Worm (Caenorhabditis elegans): Measurements from ENCODE around the gene C49H3.4.

Gene C49H3.4

ce11 chrIV:7897953-7898352 lies 17.1 kb upstream of the C49H3.4 start:
- TF ChIP-seq tbp1 (GFP tag; optimal IDR thresholded peaks at IDR 0.05), result no peak
- TF ChIP-seq ekl-4 (GFP tag; IDR thresholded peaks at IDR 0.05), result no peak
- no peak for TF ChIP-seq ceh-40 (GFP tag; IDR thresholded peaks at IDR 0.05)
- no peak for TF ChIP-seq mel-28 (tag; optimal IDR thresholded peaks at IDR 0.05; ENCODE audit: borderline replicate concordance)
- no peak for TF ChIP-seq nfya-1 (tag; optimal IDR thresholded peaks at IDR 0.05; ENCODE audit: borderline replicate concordance, insufficient read depth)
- no peak for TF ChIP-seq pha-4 (tag; optimal IDR thresholded peaks at IDR 0.05)
- TF ChIP-seq ceh-27 (GFP tag; optimal IDR thresholded peaks at IDR 0.05), result no peak
- TF ChIP-seq sptf-2 (GFP tag; optimal IDR thresholded peaks at IDR 0.05), result no peak
- TF ChIP-seq mcd-1 (GFP tag; IDR thresholded peaks at IDR 0.05), result no peak
- TF ChIP-seq Y95B8A.8 (GFP tag; IDR thresholded peaks at IDR 0.05), result no peak
- no peak for TF ChIP-seq Y53G8AR.9 (GFP tag; conservative IDR thresholded peaks at IDR 0.05)
- TF ChIP-seq snpc-4 (GFP tag; optimal IDR thresholded peaks at IDR 0.05), result no peak
- no peak for TF ChIP-seq snpc-4 (tag; optimal IDR thresholded peaks at IDR 0.05)
- no peak for TF ChIP-seq C06A6.2 (GFP tag; conservative IDR thresholded peaks at IDR 0.05)
- TF ChIP-seq K12H6.12 (tag; optimal IDR thresholded peaks at IDR 0.05), result no peak
- no peak for TF ChIP-seq rcor-1 (GFP tag; IDR thresholded peaks at IDR 0.05)
- TF ChIP-seq ets-4 (GFP tag; optimal IDR thresholded peaks at IDR 0.05), result no peak
- no peak for TF ChIP-seq rec-8 (tag; optimal IDR thresholded peaks at IDR 0.05)
- no peak for TF ChIP-seq hrde-1 (tag; optimal IDR thresholded peaks at IDR 0.05; ENCODE audit: borderline replicate concordance)

ce11 chrIV:7898489-7898888 lies 16.6 kb upstream of the C49H3.4 start:
- TF ChIP-seq fkh-3 (tag; optimal IDR thresholded peaks at IDR 0.05) (no peak), attf-6 (GFP tag; IDR thresholded peaks at IDR 0.05) (no peak), nhr-80 (tag; optimal IDR thresholded peaks at IDR 0.05) (peak; percentile 70)

ce11 chrIV:7902221-7902904 lies 12.7 kb upstream of the C49H3.4 start, which contains the start of gene arp-11:
TSS of gene arp-11 (minus strand) at chrIV:7902271.
- TF ChIP-seq ets-4 (GFP tag; optimal IDR thresholded peaks at IDR 0.05), result no peak
- no peak for TF ChIP-seq akir-1 (GFP tag; optimal IDR thresholded peaks at IDR 0.05)
- no peak for TF ChIP-seq B0261.1 (tag; optimal IDR thresholded peaks at IDR 0.05)
- no peak for TF ChIP-seq ekl-4 (GFP tag; IDR thresholded peaks at IDR 0.05)
- TF ChIP-seq mxl-1 (tag; optimal IDR thresholded peaks at IDR 0.05), result no peak
- no peak for TF ChIP-seq D2030.7 (GFP tag; IDR thresholded peaks at IDR 0.05)
- no peak for TF ChIP-seq nhr-27 (tag; optimal IDR thresholded peaks at IDR 0.05)
- no peak for TF ChIP-seq repo-1 (tag; optimal IDR thresholded peaks at IDR 0.05)
- no peak for TF ChIP-seq unc-130 (GFP tag; optimal IDR thresholded peaks at IDR 0.05)
- TF ChIP-seq F57A8.1 (GFP tag; optimal IDR thresholded peaks at IDR 0.05), result no peak
- TF ChIP-seq K11D2.4 (GFP tag; IDR thresholded peaks at IDR 0.05), result no peak
- no peak for TF ChIP-seq K12H6.12 (tag; optimal IDR thresholded peaks at IDR 0.05)
- no peak for TF ChIP-seq snpc-1.1 (tag; optimal IDR thresholded peaks at IDR 0.05; ENCODE audit: insufficient read depth)
- no peak for TF ChIP-seq tbx-9 (tag; optimal IDR thresholded peaks at IDR 0.05; ENCODE audit: borderline replicate concordance)
- TF ChIP-seq sptf-2 (GFP tag; optimal IDR thresholded peaks at IDR 0.05), result no peak
- no peak for TF ChIP-seq fkh-3 (tag; optimal IDR thresholded peaks at IDR 0.05)
- TF ChIP-seq attf-3 (GFP tag; conservative IDR thresholded peaks at IDR 0.05), result no peak
- no peak for TF ChIP-seq cebp-1 (GFP tag; IDR thresholded peaks at IDR 0.05)
- peak; percentile 60 for TF ChIP-seq cebp-1 (tag; optimal IDR thresholded peaks at IDR 0.05)
- TF ChIP-seq nhr-179 (tag; optimal IDR thresholded peaks at IDR 0.05), result no peak
- TF ChIP-seq nhr-120 (GFP tag; IDR thresholded peaks at IDR 0.05), result no peak
- no peak for TF ChIP-seq rpc-1 (optimal IDR thresholded peaks at IDR 0.05)
- no peak for TF ChIP-seq rpc-1 (tag; optimal IDR thresholded peaks at IDR 0.05)
- no peak for TF ChIP-seq snpc-4 (GFP tag; optimal IDR thresholded peaks at IDR 0.05)
- TF ChIP-seq snpc-4 (tag; optimal IDR thresholded peaks at IDR 0.05), result peak in 3 of 4 experiments; percentile 50 to 59 (median 51)
- TF ChIP-seq Y53G8AR.9 (GFP tag; conservative IDR thresholded peaks at IDR 0.05), result no peak
- TF ChIP-seq aptf-2 (GFP tag; conservative IDR thresholded peaks at IDR 0.05), result no peak
- no peak for TF ChIP-seq die-1 (tag; optimal IDR thresholded peaks at IDR 0.05)
- peak; percentile 61 for TF ChIP-seq lin-54 (GFP tag; optimal IDR thresholded peaks at IDR 0.05)
- no peak for TF ChIP-seq hrde-1 (tag; optimal IDR thresholded peaks at IDR 0.05; ENCODE audit: borderline replicate concordance)
- TF ChIP-seq F33H1.4 (GFP tag; IDR thresholded peaks at IDR 0.05), result peak; percentile 26; the same call in 1 of the 2 replicates
- TF ChIP-seq nfya-1 (tag; optimal IDR thresholded peaks at IDR 0.05; ENCODE audit: borderline replicate concordance, insufficient read depth), result no peak
